Worm (Caenorhabditis elegans) whole organism, L4/young adult: ENCODE data around the gene B0432.8.

Experiments used
- dao-5 ChIP-seq: sonication (generic microtip); optimal IDR thresholded peaks from 2 replicates; lab custom pipeline; 2016; ENCODE audit warnings: missing genotype, missing genetic modification characterization, moderate library complexity, missing compliant biosample characterization
- him-1 ChIP-seq: sonication (generic microtip); optimal IDR thresholded peaks from 2 replicates; lab custom pipeline; 2016; ENCODE audit warnings: missing genotype, missing genetic modification reagents, missing genetic modification characterization, missing compliant biosample characterization

DNA sequence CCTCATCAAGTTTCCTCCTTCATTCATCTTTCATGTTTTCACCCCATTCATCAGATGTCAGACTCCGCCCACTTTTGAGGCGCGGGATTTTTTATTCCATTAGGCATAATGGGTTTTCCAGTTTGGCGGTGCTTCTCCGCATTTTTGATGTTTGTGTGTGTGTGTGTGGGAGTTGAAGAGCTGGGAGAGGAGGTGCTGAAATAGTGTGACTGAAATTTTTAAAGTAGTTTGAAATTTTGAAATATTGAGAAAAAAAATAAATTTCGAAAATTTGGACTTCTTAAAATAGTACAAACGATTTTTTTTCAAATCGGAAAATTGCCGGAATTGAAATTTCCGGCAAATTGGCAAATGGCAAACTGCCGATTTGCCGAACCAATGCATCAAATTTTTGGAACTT, 15.0 kb downstream of the B0432.8 start, which contains the start of gene scc-2:
- TF ChIP-seq dao-5 (tag; lab: Kevin White, UChicago) (no peak), him-1 (tag; lab: Kevin White, UChicago) (no peak)
